Worm (Caenorhabditis elegans): ENCODE data around the gene nhr-46.

DNA sequence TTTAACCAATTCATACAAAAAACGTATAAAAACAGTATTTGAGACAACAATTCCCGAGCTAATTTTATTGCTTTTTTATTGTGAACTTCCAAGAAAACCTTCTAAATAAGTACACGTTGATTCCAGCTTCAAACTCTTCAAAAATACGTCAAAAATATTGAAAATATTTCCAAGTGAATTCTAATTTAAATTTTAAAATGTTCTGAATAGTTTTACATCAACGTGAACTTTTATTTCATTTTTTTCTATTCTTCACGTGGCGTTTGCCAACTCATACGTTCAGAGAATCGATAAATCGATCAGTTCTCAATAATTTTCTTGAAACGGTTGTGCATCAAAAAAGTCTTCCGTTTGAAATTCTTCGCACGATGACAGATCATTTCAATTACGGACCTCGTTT is 39.5 kb upstream of the nhr-46 start, which contains the start of gene C31H1.1:
- TF ChIP-seq ztf-29 (GFP tag; IDR thresholded peaks at IDR 0.05) (no peak), T22C8.4 (GFP tag; IDR thresholded peaks at IDR 0.05) (no peak), flt-1 (GFP tag; IDR thresholded peaks at IDR 0.05) (no peak), ztf-23 (GFP tag; IDR thresholded peaks at IDR 0.05) (no peak), ref-1 (GFP tag; conservative IDR thresholded peaks at IDR 0.05) (no peak), cog-1 (tag; optimal IDR thresholded peaks at IDR 0.05) (no peak), tab-1 (GFP tag; IDR thresholded peaks at IDR 0.05) (no peak), med-1 (GFP tag; optimal IDR thresholded peaks at IDR 0.05; ENCODE audit: insufficient read depth) (no peak), klf-2 (GFP tag; conservative IDR thresholded peaks at IDR 0.05) (no peak)

Measured in whole organism, midembryonic.